Worm (Caenorhabditis elegans) whole organism, late embryonic: ENCODE results near the gene ZK228.10.

Experiments used
- pag-3 ChIP-seq: sonication (generic microtip); optimal IDR thresholded peaks from 2 replicates; lab custom pipeline; 2016; ENCODE audit warnings: missing compliant biosample characterization, missing genetic modification characterization, borderline replicate concordance
- tbx-2 ChIP-seq: sonication (generic microtip); optimal IDR thresholded peaks from 2 replicates; lab custom pipeline; 2016; ENCODE audit warnings: missing genetic modification characterization, missing compliant biosample characterization
- tbx-7 ChIP-seq: sonication (generic microtip); optimal IDR thresholded peaks from 2 replicates; lab custom pipeline; 2016; ENCODE audit warnings: missing genotype, missing genetic modification characterization, missing compliant biosample characterization

ce11 chrV:18438081-18438480 is 18.6 kb upstream of the ZK228.10 start, which contains the start of gene ZK262.8:
- TF ChIP-seq tbx-2 (tag; lab: Kevin White, UChicago) (no peak), pag-3 (tag; lab: Kevin White, UChicago) (no peak), tbx-7 (tag; lab: Kevin White, UChicago) (no peak)
